Fruit fly (Drosophila melanogaster): Measurements from ENCODE around the gene boil.

DNA sequence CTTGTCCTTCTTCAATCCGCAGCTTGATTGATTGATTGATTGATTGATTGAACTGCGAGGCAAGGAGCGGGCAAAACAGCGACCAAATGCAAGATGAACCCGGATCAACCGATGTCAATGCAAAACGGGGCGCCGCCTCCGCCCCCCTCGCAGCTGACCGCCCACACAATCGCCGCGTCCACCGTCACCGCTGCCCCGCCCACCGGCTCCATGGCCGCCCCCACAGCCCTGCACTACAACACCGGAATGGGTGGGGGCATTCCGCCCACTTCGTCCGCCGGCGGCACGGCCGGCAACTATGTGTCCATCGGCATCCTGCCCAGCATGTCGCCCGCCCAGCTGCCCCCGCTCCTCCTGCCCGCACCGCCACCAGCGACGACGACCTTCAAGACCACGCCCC, 19.1 kb downstream of the boil start:
- TF ChIP-seq h (GFP tag; optimal IDR thresholded peaks at IDR 0.05) (no peak), jim (GFP tag; optimal IDR thresholded peaks at IDR 0.05) (no peak), Abd-B (GFP tag; optimal IDR thresholded peaks at IDR 0.05) (no peak), dl (GFP tag; optimal IDR thresholded peaks at IDR 0.05; ENCODE audit: insufficient read depth in 1 of 2, partially characterized antibody in 2 of 2) (no peak), Myc (optimal IDR thresholded peaks at IDR 0.05) (no peak), woc (GFP tag; optimal IDR thresholded peaks at IDR 0.05) (no peak), psq (GFP tag; optimal IDR thresholded peaks at IDR 0.05) (no peak), Hr78 (GFP tag; optimal IDR thresholded peaks at IDR 0.05) (no peak), foxo (GFP tag; optimal IDR thresholded peaks at IDR 0.05) (no peak), lola (GFP tag; optimal IDR thresholded peaks at IDR 0.05) (no peak), GATAd (GFP tag; optimal IDR thresholded peaks at IDR 0.05) (no peak), rgr (GFP tag; optimal IDR thresholded peaks at IDR 0.05) (no peak), CG9705 (GFP tag; optimal IDR thresholded peaks at IDR 0.05) (no peak), br (GFP tag; optimal IDR thresholded peaks at IDR 0.05) (no peak)

All from whole organism, wandering third instar larva.